Worm (Caenorhabditis elegans) whole organism, L2 larva: Measurements from ENCODE around the gene F10C1.8.

Experiments
- R02D3.7 ChIP-seq: fragments of 150-350 bp; optimal IDR thresholded peaks from 2 replicates; lab custom pipeline; 2014; ENCODE audit warnings: missing biosample characterization, missing genetic modification characterization
- ceh-82 ChIP-seq: fragments of 150-350 bp; optimal IDR thresholded peaks from 2 replicates; lab custom pipeline; 2014; ENCODE audit warnings: missing biosample characterization, missing genetic modification characterization
- gmeb-1 ChIP-seq: fragments of 150-350 bp; optimal IDR thresholded peaks from 2 replicates; lab custom pipeline; 2014; ENCODE audit warnings: missing biosample characterization, missing genetic modification characterization
- mdl-1 ChIP-seq, 2 experiments: fragments of 150-350 bp in 1 of 2; sonication (generic microtip) in 1 of 2; optimal IDR thresholded peaks; 2 replicates each; lab custom pipeline; 2017; ENCODE audit warnings: missing biosample characterization in 2 of 2, missing genetic modification characterization in 2 of 2
- unc-39 ChIP-seq: fragments of 150-350 bp; optimal IDR thresholded peaks from 2 replicates; lab custom pipeline; 2014; ENCODE audit warnings: missing biosample characterization, missing genetic modification characterization
- ztf-4 ChIP-seq: fragments of 150-350 bp; optimal IDR thresholded peaks from 2 replicates; lab custom pipeline; 2014; ENCODE audit warnings: missing biosample characterization, missing genetic modification characterization

DNA sequence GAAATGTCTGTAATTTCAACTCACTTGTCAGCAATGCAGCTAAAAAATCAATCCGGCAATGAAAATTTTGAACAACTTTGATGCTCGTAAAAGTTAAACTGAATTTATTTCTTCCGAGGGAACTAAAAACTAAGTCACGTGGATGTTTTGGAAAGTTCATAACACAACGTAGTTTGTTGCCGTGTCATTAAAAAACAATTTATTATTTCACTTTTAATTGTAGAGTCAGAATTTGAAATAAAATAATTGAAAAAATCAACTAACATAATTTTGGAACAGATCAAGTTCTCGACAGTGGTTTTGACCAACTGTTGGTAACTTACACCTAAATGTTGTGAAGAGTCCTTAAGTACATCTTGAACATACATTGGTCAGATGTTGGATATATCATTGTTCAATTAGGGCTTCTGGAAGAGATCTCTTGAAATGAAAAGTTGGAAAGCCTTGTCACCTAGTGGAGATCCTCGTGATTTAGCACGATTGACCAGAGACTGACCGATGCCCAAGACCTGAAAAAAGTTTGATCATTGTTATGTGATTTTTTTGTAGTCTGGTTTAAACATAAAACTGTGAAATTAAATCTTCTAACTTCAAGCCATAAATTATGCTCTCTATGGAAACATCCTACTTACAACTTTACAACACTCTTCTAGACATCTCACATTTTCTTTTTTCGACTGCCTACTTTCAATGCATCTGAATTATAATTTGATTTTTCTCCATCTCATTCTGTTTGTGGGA is 23.8 kb upstream of the F10C1.8 start, which contains the start of the genes C18A3.7 and C18A3.11:
- TF ChIP-seq ztf-4 (tag; lab: Kevin White, UChicago) (no peak), gmeb-1 (tag; lab: Kevin White, UChicago) (no peak), R02D3.7 (tag; lab: Kevin White, UChicago) (no peak), mdl-1 (tag; optimal IDR thresholded peaks at IDR 0.05; lab: Kevin White, UChicago) (no peak), ceh-82 (tag; lab: Kevin White, UChicago) (no peak), unc-39 (tag; lab: Kevin White, UChicago) (no peak)
